Worm (Caenorhabditis elegans) whole organism, late embryonic: ENCODE measurements around the gene spat-2.

Experiments used
- ama-1 ChIP-seq: fragments of 150-350 bp; optimal IDR thresholded peaks from 2 replicates; lab custom pipeline; 2014
- ceh-2 ChIP-seq: sonication (generic microtip); optimal IDR thresholded peaks from 2 replicates; lab custom pipeline; 2016; ENCODE audit warnings: missing genotype, missing genetic modification characterization, missing compliant biosample characterization
- ceh-22 ChIP-seq: sonication (generic microtip); optimal IDR thresholded peaks from 2 replicates; lab custom pipeline; 2017; ENCODE audit warnings: missing biosample characterization, missing genetic modification characterization
- dve-1 ChIP-seq: sonication (generic microtip); optimal IDR thresholded peaks from 2 replicates; lab custom pipeline; 2017; ENCODE audit warnings: antibody characterized with exemption, mild to moderate bottlenecking, missing genetic modification characterization, missing compliant biosample characterization
- elt-4 ChIP-seq: sonication (generic microtip); optimal IDR thresholded peaks from 2 replicates; lab custom pipeline; 2016; ENCODE audit warnings: missing genetic modification characterization, missing compliant biosample characterization
- ets-4 ChIP-seq: sonication (generic microtip); optimal IDR thresholded peaks from 2 replicates; lab custom pipeline; 2016; ENCODE audit warnings: missing genetic modification characterization, missing compliant biosample characterization
- eyg-1 ChIP-seq: sonication (generic microtip); optimal IDR thresholded peaks from 2 replicates; lab custom pipeline; 2016; ENCODE audit warnings: missing genotype, missing genetic modification characterization, missing compliant biosample characterization
- gmeb-2 ChIP-seq: sonication (generic microtip); optimal IDR thresholded peaks from 2 replicates; lab custom pipeline; 2016; ENCODE audit warnings: missing genetic modification characterization, inconsistent platforms, missing compliant biosample characterization
- mec-3 ChIP-seq: sonication (generic microtip); optimal IDR thresholded peaks from 2 replicates; lab custom pipeline; 2016; ENCODE audit warnings: borderline replicate concordance, missing genetic modification characterization, missing compliant biosample characterization
- pag-3 ChIP-seq: sonication (generic microtip); optimal IDR thresholded peaks from 2 replicates; lab custom pipeline; 2016; ENCODE audit warnings: missing compliant biosample characterization, missing genetic modification characterization, borderline replicate concordance
- pha-4 ChIP-seq: fragments of 150-350 bp; optimal IDR thresholded peaks from 2 replicates; lab custom pipeline; 2018; ENCODE audit warnings: missing biosample characterization, missing genetic modification reagents, missing genetic modification characterization
- pqm-1 ChIP-seq: sonication (generic microtip); optimal IDR thresholded peaks from 2 replicates; lab custom pipeline; 2016; ENCODE audit warnings: missing genetic modification characterization, missing compliant biosample characterization

DNA sequence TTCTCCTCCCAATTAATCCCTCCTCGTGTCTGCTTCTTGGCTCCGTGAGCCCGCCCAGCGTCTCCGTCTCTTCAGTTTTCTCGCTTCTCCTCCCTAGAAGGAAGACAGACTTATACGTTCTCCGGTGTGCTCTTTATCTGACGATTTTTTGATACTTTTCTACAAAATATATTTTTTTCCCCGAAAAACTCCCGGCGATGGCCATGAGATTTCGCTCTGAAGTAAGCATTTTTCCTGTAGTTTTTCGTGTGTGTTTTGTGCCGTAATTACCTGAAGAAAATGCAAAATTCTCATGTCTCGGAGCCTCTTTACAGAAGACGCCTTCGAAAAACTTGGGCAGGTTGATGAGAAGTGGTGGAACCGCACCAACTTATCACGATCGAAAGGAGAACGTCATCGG, at the start of gene spat-2:
- no peak for TF ChIP-seq mec-3 (tag; lab: Kevin White, UChicago)
- TF ChIP-seq pqm-1 (tag; lab: Kevin White, UChicago) = no peak
- no peak for TF ChIP-seq ets-4
- TF ChIP-seq ceh-22 (tag; lab: Kevin White, UChicago) = no peak
- TF ChIP-seq pag-3 (tag; lab: Kevin White, UChicago) = no peak
- no peak for TF ChIP-seq ama-1 (lab: Kevin White, UChicago)
- TF ChIP-seq gmeb-2 (tag; lab: Kevin White, UChicago) = no peak
- no peak for TF ChIP-seq elt-4 (tag; lab: Kevin White, UChicago)
- TF ChIP-seq dve-1 = no peak
- TF ChIP-seq pha-4 (tag; lab: Kevin White, UChicago) = no peak
- no peak for TF ChIP-seq ceh-2
- no peak for TF ChIP-seq eyg-1 (tag; lab: Kevin White, UChicago)
